Worm (Caenorhabditis elegans): ENCODE measurements around the gene T24F1.7.

T24F1.7 gene

DNA sequence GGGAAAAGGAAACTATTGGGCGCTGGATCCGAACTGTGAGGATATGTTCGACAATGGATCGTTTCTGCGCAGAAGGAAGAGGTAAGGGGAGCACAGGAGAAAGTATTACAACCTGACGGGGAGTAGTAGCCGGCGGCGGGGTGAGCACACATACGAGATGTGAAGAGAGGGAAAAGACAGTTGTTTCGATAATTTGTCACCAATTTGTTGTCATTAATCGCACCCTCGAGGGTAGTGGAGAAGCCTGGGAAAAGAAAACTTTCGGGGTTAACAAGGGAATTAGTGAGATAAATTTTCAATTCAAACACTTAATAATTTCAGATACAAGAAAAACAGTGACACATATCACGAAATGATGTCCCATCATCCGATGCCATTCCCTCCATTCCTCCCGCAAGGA is 29.3 kb upstream of the T24F1.7 start:
- no peak for TF ChIP-seq fos-1 (tag; optimal IDR thresholded peaks at IDR 0.05)
- TF ChIP-seq nhr-25 (tag; optimal IDR thresholded peaks at IDR 0.05): no peak
- TF ChIP-seq sma-9 (GFP tag; optimal IDR thresholded peaks at IDR 0.05): no peak
- TF ChIP-seq sma-9 (tag; optimal IDR thresholded peaks at IDR 0.05): no peak
- TF ChIP-seq unc-39 (tag; optimal IDR thresholded peaks at IDR 0.05): no peak
- TF ChIP-seq nhr-21 (tag; optimal IDR thresholded peaks at IDR 0.05): no peak
- TF ChIP-seq gmeb-1 (tag; optimal IDR thresholded peaks at IDR 0.05): no peak
- no peak for TF ChIP-seq elt-3 (tag; optimal IDR thresholded peaks at IDR 0.05)

DNA sequence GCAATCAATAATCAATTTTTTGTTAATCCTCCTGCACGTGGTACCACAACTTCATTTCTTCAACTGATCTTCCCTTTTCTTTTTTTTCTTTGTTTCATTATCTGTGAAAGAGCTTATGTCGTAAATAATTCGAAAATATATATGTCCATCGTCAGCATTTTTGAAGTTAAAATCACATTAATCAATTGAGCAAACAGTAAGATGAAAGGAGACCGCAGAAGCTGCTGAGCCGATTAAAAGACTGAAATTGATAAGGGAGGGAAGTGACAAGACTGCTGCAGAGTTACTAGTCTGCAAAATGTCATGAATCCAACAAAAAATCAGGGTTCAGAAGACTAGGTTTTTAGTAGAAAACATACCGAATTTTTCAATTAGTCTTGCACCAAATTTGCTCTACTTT is 28.5 kb upstream of the T24F1.7 start:
- TF ChIP-seq fos-1 (tag; optimal IDR thresholded peaks at IDR 0.05) (peak; percentile 46), gmeb-1 (tag; optimal IDR thresholded peaks at IDR 0.05) (no peak)

DNA sequence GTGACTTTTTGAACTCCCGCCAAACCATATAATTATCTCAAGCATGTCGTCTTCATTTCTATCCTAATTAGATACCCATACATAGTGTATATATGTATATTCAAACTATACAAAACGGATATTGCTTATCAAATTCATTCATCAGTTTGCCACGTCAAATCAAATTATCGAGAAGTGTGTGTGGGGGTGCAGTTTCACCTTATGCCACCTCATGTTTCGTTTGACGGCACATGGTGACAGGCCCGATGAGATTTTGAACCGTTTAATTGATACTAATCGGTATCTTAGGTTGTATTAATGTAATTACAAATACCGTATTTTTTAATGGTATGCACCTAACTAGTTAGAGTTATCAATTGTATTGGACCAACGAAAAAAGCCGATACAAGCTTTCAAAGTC is 27.6 kb upstream of the T24F1.7 start:
- no peak for TF ChIP-seq nhr-12 (tag; optimal IDR thresholded peaks at IDR 0.05)

DNA sequence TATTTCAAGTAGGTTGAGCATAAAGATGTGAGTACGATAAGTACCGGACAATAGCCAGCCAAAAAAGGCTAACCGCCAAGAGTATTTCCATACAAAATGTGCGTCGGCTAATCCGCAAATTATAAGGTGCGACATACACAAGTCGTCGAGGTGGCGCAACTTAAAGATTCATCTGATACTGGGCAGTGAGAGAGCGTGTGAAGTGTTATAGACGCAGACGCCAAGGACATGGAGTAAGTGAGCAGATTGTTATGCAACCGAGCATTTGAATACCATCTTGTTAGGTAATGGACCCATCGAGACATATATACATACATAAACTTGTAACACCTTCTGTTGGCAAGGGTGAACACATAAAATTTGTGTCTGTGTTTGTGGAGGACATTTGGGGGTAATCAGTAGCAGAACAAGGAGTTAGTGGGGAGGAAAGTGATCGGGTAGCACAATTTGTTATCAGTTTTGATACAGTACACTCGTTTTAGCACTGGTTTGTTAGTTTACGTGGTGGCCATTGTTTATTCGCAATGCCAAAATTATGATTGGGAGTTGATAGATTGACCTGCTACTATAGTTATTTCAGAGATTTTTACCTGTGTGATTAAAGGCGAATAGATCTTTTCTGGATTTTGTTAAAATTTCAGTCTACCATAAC is 26.9 kb upstream of the T24F1.7 start:
- TF ChIP-seq fos-1 (tag; optimal IDR thresholded peaks at IDR 0.05) (peak; percentile 32), nhr-12 (tag; optimal IDR thresholded peaks at IDR 0.05) (no peak)

DNA sequence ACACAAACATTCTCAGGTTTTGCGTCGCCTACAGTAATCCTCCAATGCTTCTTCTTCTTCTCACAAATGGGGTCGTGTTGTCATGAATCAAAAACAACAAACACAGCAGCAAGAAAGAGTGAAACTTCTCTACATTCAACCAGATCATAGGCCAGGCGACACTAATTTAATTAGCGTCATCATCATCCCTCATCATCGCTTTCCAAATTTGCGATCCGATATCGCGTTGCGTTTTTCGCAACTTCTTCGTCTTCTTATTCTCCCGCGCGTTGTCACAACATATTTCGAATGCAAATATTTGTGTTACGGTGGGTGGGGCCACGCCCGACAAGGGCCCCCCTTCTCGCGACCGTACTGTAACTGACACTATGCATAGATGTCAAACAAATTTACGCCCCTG is 25.9 kb upstream of the T24F1.7 start:
- no peak for TF ChIP-seq ZK546.5 (tag; optimal IDR thresholded peaks at IDR 0.05)
- no peak for TF ChIP-seq unc-55 (GFP tag; optimal IDR thresholded peaks at IDR 0.05)
- no peak for TF ChIP-seq F13H6.1 (tag; optimal IDR thresholded peaks at IDR 0.05)
- TF ChIP-seq nhr-10 (tag; optimal IDR thresholded peaks at IDR 0.05): no peak
- no peak for TF ChIP-seq lsy-2 (tag; optimal IDR thresholded peaks at IDR 0.05)
- TF ChIP-seq mdl-1 (tag; optimal IDR thresholded peaks at IDR 0.05): no peak
- TF ChIP-seq nhr-77 (tag; optimal IDR thresholded peaks at IDR 0.05): no peak
- no peak for TF ChIP-seq aly-2 (tag; optimal IDR thresholded peaks at IDR 0.05)
- no peak for TF ChIP-seq Y55F3AM.14 (GFP tag; optimal IDR thresholded peaks at IDR 0.05)
- TF ChIP-seq nhr-129 (tag; optimal IDR thresholded peaks at IDR 0.05): no peak
- no peak for TF ChIP-seq nhr-11 (tag; optimal IDR thresholded peaks at IDR 0.05)
- no peak for TF ChIP-seq elt-3 (tag; optimal IDR thresholded peaks at IDR 0.05)
- TF ChIP-seq lin-11 (tag; optimal IDR thresholded peaks at IDR 0.05): no peak
- TF ChIP-seq R02D3.7 (tag; optimal IDR thresholded peaks at IDR 0.05): no peak
- TF ChIP-seq lin-13 (GFP tag; optimal IDR thresholded peaks at IDR 0.05): no peak

DNA sequence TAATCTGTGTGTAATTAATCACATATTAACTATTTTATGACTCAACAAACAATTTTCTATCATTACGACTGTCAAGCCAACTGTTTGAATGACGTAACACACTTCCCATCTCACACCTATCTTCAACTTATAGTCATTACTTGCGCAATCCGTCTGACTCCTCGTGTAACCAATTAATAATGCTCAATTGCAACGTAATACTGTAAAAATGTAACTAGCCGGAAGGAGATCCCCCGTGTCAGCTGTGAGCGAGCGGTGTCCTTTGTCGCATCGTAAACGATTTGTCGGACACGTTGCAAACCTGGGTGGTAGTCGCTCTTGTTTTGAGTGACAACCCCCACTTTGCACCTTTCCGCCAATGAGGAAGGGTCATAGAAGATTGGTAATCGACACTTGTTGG is 24.2 kb upstream of the T24F1.7 start:
- TF ChIP-seq unc-39 (tag; optimal IDR thresholded peaks at IDR 0.05): no peak
- TF ChIP-seq sma-9 (GFP tag; optimal IDR thresholded peaks at IDR 0.05): no peak
- TF ChIP-seq sma-9 (tag; optimal IDR thresholded peaks at IDR 0.05): no peak
- TF ChIP-seq ama-1 (optimal IDR thresholded peaks at IDR 0.05): no peak
- no peak for TF ChIP-seq skn-1 (tag; optimal IDR thresholded peaks at IDR 0.05)
- no peak for TF ChIP-seq F13H6.1 (tag; optimal IDR thresholded peaks at IDR 0.05)
- no peak for TF ChIP-seq lsy-2 (tag; optimal IDR thresholded peaks at IDR 0.05)
- TF ChIP-seq R02D3.7 (tag; optimal IDR thresholded peaks at IDR 0.05): no peak
- no peak for TF ChIP-seq nhr-23 (tag; optimal IDR thresholded peaks at IDR 0.05)
- no peak for TF ChIP-seq sma-3 (GFP tag; optimal IDR thresholded peaks at IDR 0.05)
- no peak for TF ChIP-seq nhr-10 (tag; optimal IDR thresholded peaks at IDR 0.05)
- no peak for TF ChIP-seq alr-1 (tag; optimal IDR thresholded peaks at IDR 0.05)
- no peak for TF ChIP-seq snpc-4 (tag; optimal IDR thresholded peaks at IDR 0.05)
- TF ChIP-seq ztf-11 (tag; optimal IDR thresholded peaks at IDR 0.05): no peak
- no peak for TF ChIP-seq unc-55 (GFP tag; optimal IDR thresholded peaks at IDR 0.05)
- no peak for TF ChIP-seq ztf-1 (GFP tag; conservative IDR thresholded peaks at IDR 0.05)
- no peak for TF ChIP-seq Y55F3AM.14 (GFP tag; optimal IDR thresholded peaks at IDR 0.05)
- TF ChIP-seq mdl-1 (tag; optimal IDR thresholded peaks at IDR 0.05): no peak
- no peak for TF ChIP-seq sem-4 (tag; optimal IDR thresholded peaks at IDR 0.05)
- TF ChIP-seq nhr-11 (tag; optimal IDR thresholded peaks at IDR 0.05): no peak
- no peak for TF ChIP-seq fos-1 (tag; optimal IDR thresholded peaks at IDR 0.05)
